Worm (Caenorhabditis elegans): ENCODE data around the gene Y56A3A.41.

Y56A3A.41 gene

DNA sequence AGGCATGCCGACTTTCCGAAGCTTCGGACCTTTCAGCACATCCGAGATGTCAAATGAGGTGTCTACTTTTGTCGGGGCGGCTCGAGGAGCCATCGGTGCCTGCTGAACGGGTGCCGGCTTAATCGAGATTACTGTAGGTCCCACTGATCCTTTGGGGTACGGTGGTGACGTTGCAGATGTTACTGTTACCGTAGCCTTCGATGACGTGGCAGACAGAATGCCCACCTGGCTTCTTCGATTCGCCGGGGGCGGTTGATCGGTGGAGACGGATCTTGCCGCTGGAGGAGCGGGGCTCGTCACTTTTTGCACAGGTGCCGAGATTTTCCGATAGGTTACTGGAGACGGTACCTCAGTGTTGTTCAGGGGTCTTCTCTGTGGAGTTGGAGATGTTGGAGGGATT lies 21.2 kb downstream of the Y56A3A.41 start:
- no peak for TF ChIP-seq ces-1 (GFP tag; optimal IDR thresholded peaks at IDR 0.05)
- TF ChIP-seq unc-62 (GFP tag; optimal IDR thresholded peaks at IDR 0.05), result no peak
- no peak for TF ChIP-seq mls-2 (tag; optimal IDR thresholded peaks at IDR 0.05)
- TF ChIP-seq pha-4 (tag; optimal IDR thresholded peaks at IDR 0.05), result no peak
- TF ChIP-seq nhr-12 (tag; optimal IDR thresholded peaks at IDR 0.05), result no peak
- TF ChIP-seq nhr-28 (tag; optimal IDR thresholded peaks at IDR 0.05), result no peak
- TF ChIP-seq cnd-1 (tag; optimal IDR thresholded peaks at IDR 0.05), result no peak
- no peak for TF ChIP-seq hlh-1 (tag; optimal IDR thresholded peaks at IDR 0.05)
- TF ChIP-seq sptf-1 (tag; optimal IDR thresholded peaks at IDR 0.05), result no peak
- no peak for TF ChIP-seq drap-1 (GFP tag; optimal IDR thresholded peaks at IDR 0.05)
- TF ChIP-seq nhr-76 (tag; optimal IDR thresholded peaks at IDR 0.05), result no peak
- no peak for TF ChIP-seq flh-1 (GFP tag; optimal IDR thresholded peaks at IDR 0.05)
- TF ChIP-seq tbx-8 (GFP tag; optimal IDR thresholded peaks at IDR 0.05), result no peak
- TF ChIP-seq M03D4.4 (tag; optimal IDR thresholded peaks at IDR 0.05), result no peak
- no peak for TF ChIP-seq ceh-39 (tag; optimal IDR thresholded peaks at IDR 0.05)
- TF ChIP-seq sem-2 (GFP tag; optimal IDR thresholded peaks at IDR 0.05), result no peak
- TF ChIP-seq blmp-1 (tag; optimal IDR thresholded peaks at IDR 0.05), result no peak

DNA sequence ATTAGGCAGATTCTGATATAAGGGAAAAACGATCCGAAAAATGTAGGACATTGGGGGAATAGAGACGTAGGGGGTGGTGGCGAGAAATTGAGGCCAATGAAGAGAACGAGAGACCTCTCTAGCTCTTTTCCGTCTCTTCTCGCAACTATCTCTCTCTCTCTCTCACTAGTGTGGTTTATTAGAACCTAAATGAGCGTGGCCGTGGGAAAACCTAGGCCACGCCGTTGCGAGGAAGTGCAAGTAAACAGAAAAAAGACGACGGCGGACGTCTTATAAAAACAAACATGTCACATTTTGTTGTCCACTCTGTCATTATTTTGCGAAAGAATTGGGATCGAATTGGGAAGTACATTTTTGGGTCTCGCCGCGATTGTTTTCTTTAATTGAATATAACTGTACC lies 22.8 kb downstream of the Y56A3A.41 start:
- TF ChIP-seq unc-120 (tag; optimal IDR thresholded peaks at IDR 0.05; ENCODE audit: poor library complexity, severe bottlenecking) (peak; percentile 88), mls-2 (tag; optimal IDR thresholded peaks at IDR 0.05) (peak; percentile 33), snpc-4 (tag; optimal IDR thresholded peaks at IDR 0.05) (no peak), pha-4 (tag; optimal IDR thresholded peaks at IDR 0.05) (peak; percentile 82), ztf-11 (tag; optimal IDR thresholded peaks at IDR 0.05) (no peak), sem-2 (GFP tag; optimal IDR thresholded peaks at IDR 0.05) (no peak), ceh-83 (GFP tag; optimal IDR thresholded peaks at IDR 0.05) (no peak), unc-39 (tag; optimal IDR thresholded peaks at IDR 0.05) (no peak), lin-32 (GFP tag; optimal IDR thresholded peaks at IDR 0.05) (no peak), nhr-28 (tag; optimal IDR thresholded peaks at IDR 0.05) (no peak), ceh-43 (GFP tag; optimal IDR thresholded peaks at IDR 0.05) (no peak), nhr-2 (tag; optimal IDR thresholded peaks at IDR 0.05) (peak; percentile 3), tbx-8 (GFP tag; optimal IDR thresholded peaks at IDR 0.05) (no peak), ham-2 (GFP tag; optimal IDR thresholded peaks at IDR 0.05) (no peak), cnd-1 (tag; optimal IDR thresholded peaks at IDR 0.05) (peak; percentile 42), elt-3 (tag; optimal IDR thresholded peaks at IDR 0.05) (no peak), nhr-12 (tag; optimal IDR thresholded peaks at IDR 0.05) (no peak), hlh-1 (tag; optimal IDR thresholded peaks at IDR 0.05) (no peak), zip-8 (tag; optimal IDR thresholded peaks at IDR 0.05) (no peak), elt-1 (tag; optimal IDR thresholded peaks at IDR 0.05; ENCODE audit: borderline replicate concordance, insufficient read depth) (no peak), bed-3 (GFP tag; optimal IDR thresholded peaks at IDR 0.05) (no peak), unc-62 (GFP tag; optimal IDR thresholded peaks at IDR 0.05) (peak; percentile 34), nhr-76 (tag; optimal IDR thresholded peaks at IDR 0.05) (no peak), mab-5 (tag; optimal IDR thresholded peaks at IDR 0.05) (no peak), lin-13 (tag; optimal IDR thresholded peaks at IDR 0.05) (peak; percentile 65), flh-1 (GFP tag; optimal IDR thresholded peaks at IDR 0.05) (no peak), drap-1 (GFP tag; optimal IDR thresholded peaks at IDR 0.05) (peak; percentile 32), ceh-39 (tag; optimal IDR thresholded peaks at IDR 0.05) (no peak), ces-1 (GFP tag; optimal IDR thresholded peaks at IDR 0.05) (peak; percentile 93), lsy-2 (tag; optimal IDR thresholded peaks at IDR 0.05) (peak; percentile 72), blmp-1 (tag; optimal IDR thresholded peaks at IDR 0.05) (no peak), sptf-1 (tag; optimal IDR thresholded peaks at IDR 0.05) (peak; percentile 68), nhr-237 (tag; optimal IDR thresholded peaks at IDR 0.05) (peak; percentile 75), M03D4.4 (tag; optimal IDR thresholded peaks at IDR 0.05) (no peak), mep-1 (tag; optimal IDR thresholded peaks at IDR 0.05) (peak; percentile 28)

DNA sequence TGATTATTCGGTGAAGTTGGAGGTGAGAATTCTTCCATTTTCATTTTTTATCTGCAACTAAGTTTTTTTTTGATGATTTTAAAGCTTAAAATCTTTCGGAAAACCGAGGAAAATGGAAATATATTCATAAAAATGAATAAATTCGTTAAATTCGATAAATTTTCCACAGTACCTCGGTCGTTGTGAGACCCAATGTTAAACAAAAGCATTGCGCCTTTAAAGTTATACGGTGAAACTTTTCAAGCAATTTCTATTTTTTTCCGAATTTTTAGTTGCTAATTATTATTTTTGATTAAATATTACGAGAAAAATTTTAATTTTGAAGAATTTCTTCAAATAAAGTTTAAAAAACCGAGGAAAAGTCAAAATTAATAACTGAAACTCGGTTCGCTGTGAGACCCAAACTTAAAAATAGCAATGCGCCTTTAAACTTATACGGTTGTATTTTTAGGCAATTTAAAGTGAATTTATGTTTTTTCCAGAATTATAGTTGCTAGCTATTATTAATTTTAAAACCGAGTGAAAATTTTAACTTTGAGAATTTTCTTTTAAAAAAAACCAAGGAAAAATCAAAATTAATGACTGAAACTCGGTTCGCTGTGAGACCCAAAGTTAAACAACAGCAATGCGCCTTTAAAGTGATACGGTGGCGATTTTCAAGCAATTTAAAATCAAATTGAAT lies 23.5 kb downstream of the Y56A3A.41 start, which contains the start of gene taf-12:
Gene taf-12 (minus strand): TSS at position 51 of the 682 bp plus-strand sequence.
- TF ChIP-seq blmp-1 (tag; optimal IDR thresholded peaks at IDR 0.05) (no peak), nhr-76 (tag; optimal IDR thresholded peaks at IDR 0.05) (no peak), zip-8 (tag; optimal IDR thresholded peaks at IDR 0.05) (no peak), unc-62 (GFP tag; optimal IDR thresholded peaks at IDR 0.05) (no peak), ceh-43 (GFP tag; optimal IDR thresholded peaks at IDR 0.05) (no peak), nhr-12 (tag; optimal IDR thresholded peaks at IDR 0.05) (no peak), ceh-83 (GFP tag; optimal IDR thresholded peaks at IDR 0.05) (no peak), elt-1 (tag; optimal IDR thresholded peaks at IDR 0.05; ENCODE audit: borderline replicate concordance, insufficient read depth) (no peak), unc-39 (tag; optimal IDR thresholded peaks at IDR 0.05) (no peak), snpc-4 (tag; optimal IDR thresholded peaks at IDR 0.05) (no peak), drap-1 (GFP tag; optimal IDR thresholded peaks at IDR 0.05) (no peak), nhr-2 (tag; optimal IDR thresholded peaks at IDR 0.05) (no peak), mab-5 (tag; optimal IDR thresholded peaks at IDR 0.05) (no peak), lsy-2 (tag; optimal IDR thresholded peaks at IDR 0.05) (no peak), M03D4.4 (tag; optimal IDR thresholded peaks at IDR 0.05) (no peak), cnd-1 (tag; optimal IDR thresholded peaks at IDR 0.05) (no peak), flh-1 (GFP tag; optimal IDR thresholded peaks at IDR 0.05) (no peak), nhr-28 (tag; optimal IDR thresholded peaks at IDR 0.05) (no peak)
